Fruit fly (Drosophila melanogaster) whole organism, embryonic: ENCODE data around the gene chif.
A peak's percentile ranks its signal among the peaks of the same experiment; 100 is the strongest.

Experiments
- ATbp ChIP-seq: fragments of 200-800 bp; sonication (Bioruptor generic); optimal IDR thresholded peaks from 2 replicates; lab custom pipeline; 2017; ENCODE audit warnings: missing biosample characterization, mild to moderate bottlenecking, missing genetic modification characterization, missing genetic modification reagents
- Awh ChIP-seq: fragments of 200-800 bp; sonication (Bioruptor generic); IDR thresholded peaks from 2 replicates; pipeline ENCODE4, ENCODE4 v1.3.6; 2022; ENCODE audit warnings: missing biosample characterization, missing genetic modification characterization
- Blimp-1 ChIP-seq: fragments of 200-800 bp; sonication (Bioruptor generic); optimal IDR thresholded peaks from 3 replicates; lab custom pipeline; 2018; ENCODE audit warnings: missing biosample characterization, missing genetic modification characterization, mild to moderate bottlenecking, moderate library complexity, missing genetic modification reagents
- CG1024 ChIP-seq: fragments of 200-800 bp; sonication (Bioruptor generic); IDR thresholded peaks from 2 replicates; pipeline ENCODE4 v1.3.6; 2022; ENCODE audit warnings: missing biosample characterization, missing genetic modification characterization
- CG10543 ChIP-seq: fragments of 200-800 bp; sonication (Bioruptor generic); optimal IDR thresholded peaks from 3 replicates; lab custom pipeline; 2017; ENCODE audit warnings: missing biosample characterization, mild to moderate bottlenecking, missing genetic modification characterization, moderate library complexity
- CG10565 ChIP-seq: fragments of 200-800 bp; sonication (Bioruptor generic); optimal IDR thresholded peaks from 3 replicates; lab custom pipeline; 2016; ENCODE audit warnings: missing biosample characterization, mild to moderate bottlenecking, missing genetic modification characterization
- CG10654 ChIP-seq: fragments of 200-800 bp; sonication (Bioruptor generic); optimal IDR thresholded peaks from 2 replicates; lab custom pipeline; 2016; ENCODE audit warnings: missing biosample characterization, missing genetic modification characterization
- CG12236 ChIP-seq: fragments of 200-800 bp; sonication (Bioruptor generic); optimal IDR thresholded peaks from 2 replicates; lab custom pipeline; 2016; ENCODE audit warnings: missing biosample characterization, missing genetic modification characterization
- CG17829 ChIP-seq: fragments of 200-800 bp; optimal IDR thresholded peaks from 2 replicates; lab custom pipeline; 2019; ENCODE audit warnings: missing biosample characterization, mild to moderate bottlenecking, missing genetic modification characterization, moderate library complexity
- CG18011 ChIP-seq: fragments of 200-800 bp; sonication (Bioruptor generic); optimal IDR thresholded peaks from 2 replicates; lab custom pipeline; 2017; ENCODE audit warnings: missing biosample characterization, missing genetic modification characterization, mild to moderate bottlenecking, moderate library complexity, missing genotype
- CG18599 ChIP-seq: fragments of 200-800 bp; sonication (Bioruptor generic); optimal IDR thresholded peaks from 3 replicates; lab custom pipeline; 2017; ENCODE audit warnings: missing biosample characterization, missing genetic modification characterization, mild to moderate bottlenecking, moderate library complexity, missing genetic modification reagents
- CG2199 ChIP-seq: fragments of 200-800 bp; sonication (Bioruptor generic); IDR thresholded peaks from 3 replicates; pipeline ENCODE4 v1.3.6; 2022; ENCODE audit warnings: missing biosample characterization, missing genetic modification characterization
- CG2678 ChIP-seq: fragments of 200-800 bp; sonication (Bioruptor generic); optimal IDR thresholded peaks from 3 replicates; lab custom pipeline; 2019; ENCODE audit warnings: missing biosample characterization, mild to moderate bottlenecking, missing genetic modification characterization, moderate library complexity
- CG30020 ChIP-seq: fragments of 200-800 bp; optimal IDR thresholded peaks from 2 replicates; lab custom pipeline; 2019; ENCODE audit warnings: missing biosample characterization, mild to moderate bottlenecking, missing genetic modification characterization, moderate library complexity
- CG43689 ChIP-seq: fragments of 200-800 bp; sonication (Bioruptor generic); IDR thresholded peaks from 2 replicates; pipeline ENCODE4 v1.3.6; 2022; ENCODE audit warnings: missing biosample characterization, missing genetic modification characterization
- CG5245 ChIP-seq: fragments of 200-800 bp; sonication (Bioruptor generic); optimal IDR thresholded peaks from 3 replicates; lab custom pipeline; 2016; ENCODE audit warnings: missing biosample characterization, missing genetic modification characterization
- CG7786 ChIP-seq: fragments of 200-800 bp; sonication (Bioruptor generic); optimal IDR thresholded peaks from 2 replicates; lab custom pipeline; 2016; ENCODE audit warnings: missing biosample characterization, missing genetic modification characterization
- CHES-1-like ChIP-seq: fragments of 200-800 bp; sonication (Bioruptor generic); optimal IDR thresholded peaks from 2 replicates; lab custom pipeline; 2016; ENCODE audit warnings: missing biosample characterization, missing genetic modification characterization
- CkIIα-i1 ChIP-seq: fragments of 200-800 bp; sonication (Bioruptor generic); IDR thresholded peaks from 2 replicates; pipeline ENCODE4 v1.3.6; 2022; ENCODE audit warnings: missing biosample characterization, missing genetic modification characterization
- HHEX ChIP-seq: fragments of 200-800 bp; sonication (Bioruptor generic); optimal IDR thresholded peaks from 3 replicates; lab custom pipeline; 2017; ENCODE audit warnings: missing biosample characterization, mild to moderate bottlenecking, missing genetic modification characterization, missing genetic modification reagents
- Hr39 ChIP-seq: fragments of >200 bp; optimal IDR thresholded peaks from 2 replicates; lab custom pipeline; 2017
- Lpt ChIP-seq: fragments of >200 bp; optimal IDR thresholded peaks from 2 replicates; lab custom pipeline; 2018; ENCODE audit warnings: missing biosample characterization, missing genetic modification characterization
- Mad ChIP-seq: fragments of 200-800 bp; sonication (Bioruptor generic); optimal IDR thresholded peaks from 2 replicates; lab custom pipeline; 2016; ENCODE audit warnings: missing biosample characterization, missing genetic modification characterization
- Med ChIP-seq: fragments of 200-800 bp; sonication (Bioruptor generic); peaks from one replicate; lab custom pipeline; 2016; ENCODE audit warnings: missing biosample characterization, missing genetic modification characterization, mild to moderate bottlenecking, inconsistent platforms, moderate library complexity
- Neu2 ChIP-seq: fragments of 200-800 bp; sonication (Bioruptor generic); optimal IDR thresholded peaks from 3 replicates; lab custom pipeline; 2016; ENCODE audit warnings: missing biosample characterization, missing genetic modification characterization, borderline replicate concordance
- Pdp1 ChIP-seq, 2 experiments: fragments of 200-800 bp; sonication (Bioruptor generic); optimal IDR thresholded peaks; 3 replicates each; lab custom pipeline; 2016; ENCODE audit warnings: missing biosample characterization in 2 of 2, missing genetic modification characterization in 2 of 2, mild to moderate bottlenecking in 1 of 2, moderate library complexity in 1 of 2
- Spps ChIP-seq: fragments of 200-800 bp; sonication (Bioruptor generic); optimal IDR thresholded peaks from 2 replicates; lab custom pipeline; 2018; ENCODE audit warnings: missing biosample characterization, mild to moderate bottlenecking, missing genetic modification characterization
- Ssrp ChIP-seq: fragments of 200-800 bp; sonication (Bioruptor generic); optimal IDR thresholded peaks from 2 replicates; lab custom pipeline; 2018; ENCODE audit warnings: missing biosample characterization, mild to moderate bottlenecking, missing genetic modification characterization, moderate library complexity
- Xrp1 ChIP-seq: fragments of 200-800 bp; sonication (Bioruptor generic); IDR thresholded peaks from 2 replicates; pipeline ENCODE4 v1.3.6; 2022; ENCODE audit warnings: missing biosample characterization, missing genetic modification characterization
- ara ChIP-seq: fragments of 200-800 bp; sonication (Bioruptor generic); IDR thresholded peaks from 2 replicates; pipeline ENCODE4 v1.3.6; 2022; ENCODE audit warnings: missing biosample characterization, missing genetic modification characterization
- ase ChIP-seq: fragments of 200-800 bp; sonication (Bioruptor generic); IDR thresholded peaks from 3 replicates; pipeline ENCODE4 v1.3.6; 2022; ENCODE audit warnings: missing biosample characterization, missing genetic modification characterization
- bigmax ChIP-seq: fragments of 200-800 bp; sonication (Bioruptor generic); optimal IDR thresholded peaks from 2 replicates; lab custom pipeline; 2018; ENCODE audit warnings: missing biosample characterization, mild to moderate bottlenecking, missing genetic modification characterization
- dpn ChIP-seq, 2 experiments: fragments of 200-800 bp; sonication (Bioruptor generic); optimal IDR thresholded peaks; 3 replicates each; lab custom pipeline; 2016; ENCODE audit warnings: missing biosample characterization in 2 of 2, missing genetic modification characterization in 2 of 2
- fd96Cb ChIP-seq: fragments of 200-800 bp; sonication (Bioruptor generic); optimal IDR thresholded peaks from 2 replicates; lab custom pipeline; 2018; ENCODE audit warnings: missing biosample characterization, mild to moderate bottlenecking, missing genetic modification characterization, moderate library complexity
- gfzf ChIP-seq: fragments of 200-800 bp; sonication (Bioruptor generic); optimal IDR thresholded peaks from 2 replicates; lab custom pipeline; 2016; ENCODE audit warnings: missing biosample characterization, mild to moderate bottlenecking, missing genetic modification characterization, moderate library complexity
- hbn ChIP-seq: fragments of 200-800 bp; sonication (Bioruptor generic); IDR thresholded peaks from 2 replicates; pipeline ENCODE4 v1.3.6; 2022; ENCODE audit warnings: missing biosample characterization, missing genetic modification characterization; ENCODE audit not compliant: partially characterized antibody
- kni ChIP-seq: fragments of 200-800 bp; sonication (Bioruptor generic); optimal IDR thresholded peaks from 3 replicates; lab custom pipeline; 2017; ENCODE audit warnings: mild to moderate bottlenecking, missing biosample characterization, missing genetic modification reagents, missing genetic modification characterization
- onecut ChIP-seq: fragments of 200-800 bp; sonication (Bioruptor generic); IDR thresholded peaks from 2 replicates; pipeline ENCODE4 v1.3.6; 2022; ENCODE audit warnings: missing biosample characterization, missing genetic modification characterization
- org-1 ChIP-seq: fragments of 200-800 bp; sonication (Bioruptor generic); optimal IDR thresholded peaks from 2 replicates; lab custom pipeline; 2017; ENCODE audit warnings: missing biosample characterization, missing genetic modification characterization
- peb ChIP-seq: fragments of 200-800 bp; sonication (Bioruptor generic); IDR thresholded peaks from 2 replicates; pipeline ENCODE4 v1.3.6; 2022; ENCODE audit warnings: missing biosample characterization, missing genetic modification characterization
- pros ChIP-seq: fragments of 200-800 bp; sonication (Bioruptor generic); optimal IDR thresholded peaks from 3 replicates; lab custom pipeline; 2019; ENCODE audit warnings: missing biosample characterization, mild to moderate bottlenecking, missing genetic modification characterization, moderate library complexity
- rib ChIP-seq: fragments of 200-800 bp; sonication (Bioruptor generic); IDR thresholded peaks from 2 replicates; pipeline ENCODE4 v1.3.6; 2022; ENCODE audit warnings: missing biosample characterization, missing genetic modification characterization
- sd ChIP-seq: fragments of 200-800 bp; sonication (Bioruptor generic); optimal IDR thresholded peaks from 3 replicates; lab custom pipeline; 2018; ENCODE audit warnings: missing biosample characterization, mild to moderate bottlenecking, missing genetic modification characterization, moderate library complexity
- sens ChIP-seq: fragments of 200-800 bp; sonication (Bioruptor generic); peaks from one replicate; lab custom pipeline; 2016; ENCODE audit warnings: missing biosample characterization, missing genetic modification characterization
- ssp ChIP-seq: fragments of 200-800 bp; sonication (Bioruptor generic); IDR thresholded peaks from 2 replicates; pipeline ENCODE4 v1.3.6; 2022; ENCODE audit warnings: missing biosample characterization, missing genetic modification characterization
- tll ChIP-seq, 2 experiments: fragments of 200-800 bp in 1 of 2; fragments of >200 bp in 1 of 2; sonication (Bioruptor generic) in 1 of 2; optimal IDR thresholded peaks; 2 replicates each; lab custom pipeline; 2017 to 2019; ENCODE audit warnings: missing biosample characterization in 2 of 2, missing genetic modification characterization in 2 of 2, mild to moderate bottlenecking in 1 of 2, moderate library complexity in 1 of 2
- toy ChIP-seq: fragments of 200-800 bp; sonication (Bioruptor generic); IDR thresholded peaks from 2 replicates; pipeline ENCODE4 v1.3.6; 2022; ENCODE audit warnings: missing biosample characterization, missing genetic modification characterization
- twi ChIP-seq: fragments of 200-800 bp; optimal IDR thresholded peaks from 2 replicates; lab custom pipeline; 2019; ENCODE audit warnings: missing biosample characterization, mild to moderate bottlenecking, missing genetic modification characterization, moderate library complexity

The chif gene

DNA sequence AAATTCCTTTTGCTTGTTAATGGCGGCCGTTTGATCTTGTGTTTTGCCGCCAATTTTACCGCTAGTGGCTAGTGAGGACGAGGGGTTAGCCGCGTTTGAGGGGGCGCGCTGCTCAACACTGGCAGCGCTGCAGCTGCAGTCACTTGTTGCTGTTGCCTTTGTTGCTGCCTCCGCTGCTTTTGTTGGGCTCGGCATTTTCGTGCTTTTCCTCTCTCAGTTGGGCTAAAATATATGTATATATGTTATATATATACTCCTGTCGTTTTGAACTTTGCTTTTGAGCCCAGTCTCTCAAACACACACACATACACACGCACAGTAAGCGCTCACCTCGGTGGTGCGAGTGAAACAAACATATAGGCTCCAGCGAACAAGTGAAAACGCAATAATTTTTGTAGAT is 27.6 kb downstream of the chif start (continued):
- TF ChIP-seq ATbp (GFP tag; lab: Kevin White, UChicago) (peak; percentile 5), Ssrp (tag; lab: Kevin White, UChicago) (no peak), Lpt (GFP tag; lab: Kevin White, UChicago) (no peak), Mad (GFP tag; lab: Kevin White, UChicago) (no peak)

DNA sequence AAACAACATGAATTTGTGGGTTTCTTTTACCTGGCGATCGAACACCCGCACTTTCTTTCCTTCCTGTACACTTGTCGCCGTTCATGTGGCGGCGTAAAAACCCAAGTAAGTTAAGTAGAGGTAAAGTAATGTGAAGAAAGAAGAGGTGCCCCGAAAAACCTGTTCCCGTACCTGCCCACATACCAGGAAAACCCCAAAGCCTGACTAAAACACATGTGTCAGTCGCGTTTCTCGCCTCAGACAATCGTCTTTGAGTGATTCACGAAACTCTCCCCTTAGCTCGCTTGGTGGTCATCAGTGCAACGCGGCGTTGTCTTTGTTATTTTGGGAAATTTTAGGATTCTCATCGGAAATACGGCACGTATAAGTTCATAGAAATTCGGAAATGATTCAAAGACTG is 28.9 kb downstream of the chif start:
- TF ChIP-seq CG17829, result peak; percentile 17
- TF ChIP-seq pros, result peak; percentile 73
- no peak for TF ChIP-seq Hr39 (lab: Kevin White, UChicago)
- TF ChIP-seq Med (GFP tag; lab: Kevin White, UChicago), result peak; percentile 38
- no peak for TF ChIP-seq Xrp1
- no peak for TF ChIP-seq ssp (GFP tag; lab: Robert Waterston, UW)
- TF ChIP-seq sd (tag; lab: Kevin White, UChicago), result peak; percentile 40
- TF ChIP-seq CG43689 (GFP tag; lab: Robert Waterston, UW), result no peak
- TF ChIP-seq CG18011 (GFP tag; lab: Kevin White, UChicago), result no peak
- no peak for TF ChIP-seq CHES-1-like (GFP tag; lab: Kevin White, UChicago)
- TF ChIP-seq Blimp-1 (GFP tag; lab: Kevin White, UChicago), result no peak
- TF ChIP-seq hbn (GFP tag; lab: Robert Waterston, UW), result no peak
- no peak for TF ChIP-seq HHEX (GFP tag; lab: Kevin White, UChicago)
- peak; percentile 66 for TF ChIP-seq kni (GFP tag; lab: Kevin White, UChicago)
- TF ChIP-seq CG5245 (GFP tag; lab: Kevin White, UChicago), result no peak
- no peak for TF ChIP-seq CG18599
- TF ChIP-seq CkIIα-i1, result no peak
- peak; percentile 58; the same call in 2 of the 3 replicates for TF ChIP-seq CG2199 (GFP tag; lab: Robert Waterston, UW)
- TF ChIP-seq twi (tag; lab: Kevin White, UChicago), result peak; percentile 69
- no peak for TF ChIP-seq org-1 (GFP tag; lab: Kevin White, UChicago)
- peak; percentile 89 for TF ChIP-seq Neu2 (GFP tag; lab: Kevin White, UChicago)
- TF ChIP-seq CG30020 (tag; lab: Kevin White, UChicago), result no peak
- peak in 1 of 2 experiments; percentile 86 for TF ChIP-seq tll (GFP tag; optimal IDR thresholded peaks at IDR 0.05; lab: Kevin White, UChicago)
- no peak for TF ChIP-seq CG12236 (GFP tag; lab: Kevin White, UChicago)

DNA sequence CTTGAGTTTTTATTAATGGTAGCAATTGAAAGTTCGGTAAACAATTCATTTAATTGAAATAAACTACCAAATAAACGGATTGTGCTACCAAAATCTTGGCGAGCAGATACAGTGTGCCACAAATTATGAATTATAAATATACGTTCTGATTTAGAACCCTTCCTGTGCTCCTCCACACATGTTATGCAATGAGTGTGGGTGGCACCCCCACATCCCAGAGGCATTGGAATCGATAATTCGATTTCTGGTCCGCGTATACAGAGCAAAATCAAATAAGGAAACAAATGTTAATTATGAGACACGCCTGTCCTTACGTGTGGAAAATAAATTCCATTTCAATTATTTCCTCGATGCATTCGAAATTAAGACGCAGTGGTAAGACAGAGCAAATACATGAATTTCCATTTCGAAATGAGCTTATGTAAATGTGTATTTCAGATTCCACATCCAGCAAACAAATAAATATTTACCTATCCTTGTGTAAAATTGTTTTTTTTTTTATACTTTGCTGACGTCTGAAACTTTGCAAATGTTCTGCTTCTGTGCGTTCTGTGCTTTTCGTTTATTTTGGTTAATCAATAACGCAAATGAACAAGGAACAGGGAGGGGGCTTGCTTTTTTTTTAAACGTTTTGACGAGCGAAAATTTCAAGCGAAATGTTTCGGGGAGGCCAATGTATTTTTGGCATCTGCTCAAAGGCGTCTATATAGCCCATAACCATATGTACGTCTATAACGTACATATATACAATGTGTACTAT is 30.4 kb downstream of the chif start:
- TF ChIP-seq gfzf (GFP tag; lab: Kevin White, UChicago), result no peak
- TF ChIP-seq CG2678 (tag; lab: Kevin White, UChicago), result no peak
- TF ChIP-seq Med (GFP tag; lab: Kevin White, UChicago), result peak; percentile 10
- TF ChIP-seq CG7786 (GFP tag; lab: Kevin White, UChicago), result no peak
- TF ChIP-seq sd (tag; lab: Kevin White, UChicago), result peak; percentile 79
- no peak for TF ChIP-seq Spps (tag; lab: Kevin White, UChicago)
- no peak for TF ChIP-seq fd96Cb (tag; lab: Kevin White, UChicago)
- TF ChIP-seq CG10565 (GFP tag; lab: Kevin White, UChicago), result no peak
- TF ChIP-seq CG10654 (GFP tag; lab: Kevin White, UChicago), result no peak
- TF ChIP-seq peb, result no peak
- TF ChIP-seq CG1024 (GFP tag; lab: Robert Waterston, UW), result no peak
- no peak for TF ChIP-seq bigmax (GFP tag; lab: Kevin White, UChicago)
- no peak for TF ChIP-seq sens (GFP tag; lab: Kevin White, UChicago)
- no peak for TF ChIP-seq Awh
- no peak for TF ChIP-seq ara (GFP tag; lab: Robert Waterston, UW)
- TF ChIP-seq toy (GFP tag; lab: Robert Waterston, UW), result no peak
- peak; percentile 63 for TF ChIP-seq onecut (GFP tag; lab: Robert Waterston, UW)
- peak in 1 of 2 experiments; percentile 85 for TF ChIP-seq Pdp1 (GFP tag; optimal IDR thresholded peaks at IDR 0.05; lab: Kevin White, UChicago)
- TF ChIP-seq dpn (GFP tag; optimal IDR thresholded peaks at IDR 0.05; lab: Kevin White, UChicago), result no peak
- peak; percentile 65 for TF ChIP-seq rib (GFP tag; lab: Robert Waterston, UW)
- peak; percentile 59 for TF ChIP-seq CG10543 (GFP tag; lab: Kevin White, UChicago)
- TF ChIP-seq ase (GFP tag; lab: Robert Waterston, UW), result no peak
